Fruit fly (Drosophila melanogaster): ENCODE results near the gene scw.

The scw gene

DNA sequence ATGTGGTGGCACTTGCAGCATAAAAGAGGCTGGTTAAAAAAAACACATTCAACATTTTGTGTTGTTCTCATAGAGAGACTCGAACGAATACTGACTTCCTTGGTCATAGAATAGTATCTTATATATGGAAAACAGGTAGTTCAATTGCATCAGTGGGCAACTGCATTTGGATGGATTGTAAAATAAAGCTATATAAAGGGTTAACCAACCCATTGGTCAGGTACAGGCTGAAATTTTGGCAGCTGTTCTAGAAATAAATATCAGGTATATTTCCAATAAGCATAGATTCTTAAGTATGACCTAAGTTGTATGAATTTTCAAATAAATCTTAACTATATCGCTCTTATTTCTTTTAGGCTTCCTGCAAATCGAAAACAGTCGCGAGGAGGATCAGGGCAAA is at the start of gene scw:
TSS of gene scw (minus strand) at position 101 of the 400 bp plus-strand sequence.
- TF ChIP-seq psq (optimal IDR thresholded peaks at IDR 0.05) (no peak), pan (optimal IDR thresholded peaks at IDR 0.05) (no peak), EcR (GFP tag; optimal IDR thresholded peaks at IDR 0.05) (no peak), CG8478 (optimal IDR thresholded peaks at IDR 0.05) (no peak), Dll (optimal IDR thresholded peaks at IDR 0.05) (no peak), usp (GFP tag; optimal IDR thresholded peaks at IDR 0.05) (no peak)

- TF ChIP-seq pan (optimal IDR thresholded peaks at IDR 0.05) (no peak), EcR (GFP tag; optimal IDR thresholded peaks at IDR 0.05) (no peak), usp (GFP tag; optimal IDR thresholded peaks at IDR 0.05) (no peak), Dll (optimal IDR thresholded peaks at IDR 0.05) (no peak), CG8478 (optimal IDR thresholded peaks at IDR 0.05) (no peak), psq (optimal IDR thresholded peaks at IDR 0.05) (no peak)
These were observed 34.9 kb upstream of the scw start, which contains the start of the genes CG10462 and Nf-YB for dm6 chr2L:19735635-19736109. Gene CG10462, minus strand, starts transcription at chr2L:19735980. Gene Nf-YB, plus strand, starts transcription at chr2L:19736044.

DNA sequence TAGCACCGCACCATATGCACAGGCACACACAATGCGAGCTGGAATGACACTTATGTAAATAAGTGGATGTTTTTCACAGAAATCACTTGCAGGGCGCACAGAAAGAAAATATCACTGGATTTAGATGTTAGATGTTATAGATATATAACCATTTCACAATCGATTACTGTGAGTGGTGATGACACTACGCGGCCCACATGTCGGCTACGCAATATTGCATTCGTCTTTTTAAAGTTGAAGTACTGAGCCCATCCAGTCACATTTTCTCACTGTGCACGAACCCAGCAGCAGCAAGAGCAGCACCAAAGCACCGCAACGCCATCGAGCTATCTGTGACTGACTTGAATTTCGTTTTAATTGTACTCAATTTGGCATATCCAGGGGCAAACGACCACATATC is 21.7 kb upstream of the scw start:
- no peak for TF ChIP-seq pan (optimal IDR thresholded peaks at IDR 0.05)
- TF ChIP-seq Dll (optimal IDR thresholded peaks at IDR 0.05) = no peak
- no peak for TF ChIP-seq usp (GFP tag; optimal IDR thresholded peaks at IDR 0.05)
- TF ChIP-seq psq (optimal IDR thresholded peaks at IDR 0.05) = no peak
- no peak for TF ChIP-seq EcR (GFP tag; optimal IDR thresholded peaks at IDR 0.05)
- no peak for TF ChIP-seq CG8478 (optimal IDR thresholded peaks at IDR 0.05)

DNA sequence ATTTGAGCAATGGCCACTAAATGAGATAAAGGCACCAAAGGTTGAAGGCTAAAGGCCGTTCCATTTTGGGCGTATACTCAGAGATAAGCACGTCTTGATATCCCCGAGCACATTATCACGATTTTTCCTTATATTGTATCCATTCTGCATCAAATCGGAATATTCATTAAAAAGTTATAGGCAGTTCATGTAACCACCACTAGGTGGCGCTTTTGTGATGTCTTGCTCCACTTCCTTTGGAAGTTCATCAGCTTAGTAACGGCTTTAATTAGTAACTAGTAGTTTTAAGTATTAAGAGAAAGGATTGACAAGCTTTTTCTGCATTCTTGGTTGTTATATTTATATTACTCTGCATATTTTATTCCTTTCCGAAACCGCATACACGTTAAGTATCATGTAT is 18.2 kb downstream of the scw start:
- TF ChIP-seq Dll (optimal IDR thresholded peaks at IDR 0.05) = no peak
- TF ChIP-seq CG8478 (optimal IDR thresholded peaks at IDR 0.05) = no peak

DNA sequence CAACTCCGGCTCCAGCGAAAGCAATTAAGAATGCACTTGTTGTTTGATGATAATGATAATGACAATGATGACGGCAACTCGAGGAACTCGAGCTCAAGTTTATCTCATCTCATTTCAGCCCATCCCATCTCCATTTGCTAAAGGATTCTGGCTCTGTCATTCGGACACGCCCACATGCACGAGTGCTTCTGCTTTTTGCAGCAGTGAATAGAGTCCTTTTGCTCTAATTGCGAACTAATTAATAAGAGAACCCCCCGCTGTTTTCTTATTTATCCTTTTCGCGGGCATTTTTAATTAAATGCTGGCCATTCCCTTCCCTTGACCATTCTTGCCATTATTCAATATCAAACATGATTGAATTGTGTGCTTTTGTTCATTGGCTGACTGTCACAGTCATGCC is 22.4 kb downstream of the scw start:
- TF ChIP-seq Dll (optimal IDR thresholded peaks at IDR 0.05) (no peak), usp (GFP tag; optimal IDR thresholded peaks at IDR 0.05) (no peak)
